Fruit fly (Drosophila melanogaster) whole organism, wandering third instar larva: ENCODE measurements around the gene CG7156.

Source experiments
- Abd-B ChIP-seq: fragments of >200 bp; optimal IDR thresholded peaks from 2 replicates; lab custom pipeline; 2017; ENCODE audit warnings: missing biosample characterization, missing genetic modification characterization
- CG32264 ChIP-seq: fragments of 200-800 bp; sonication (Bioruptor generic); optimal IDR thresholded peaks from 2 replicates; lab custom pipeline; 2016; ENCODE audit warnings: missing biosample characterization, missing genetic modification characterization
- Dif ChIP-seq: fragments of 200-275, 200-300 bp; sonication (Bioruptor generic); optimal IDR thresholded peaks from 2 replicates; lab custom pipeline; 2018; ENCODE audit warnings: missing biosample characterization, missing genetic modification characterization; ENCODE audit not compliant: partially characterized antibody
- HLH106 ChIP-seq: fragments of 200-800 bp; optimal IDR thresholded peaks from 3 replicates; lab custom pipeline; 2019; ENCODE audit warnings: missing biosample characterization, mild to moderate bottlenecking, missing genetic modification characterization, moderate library complexity
- Jra ChIP-seq: sonication (Bioruptor generic); optimal IDR thresholded peaks from 2 replicates; lab custom pipeline; 2016; ENCODE audit warnings: missing biosample characterization, missing genetic modification characterization
- Rel ChIP-seq, 2 experiments: fragments of 200-800 bp; sonication (Bioruptor generic) in 1 of 2; optimal IDR thresholded peaks; 2 replicates in 1 of 2; 3 replicates in 1 of 2; lab custom pipeline; 2016 to 2019; ENCODE audit warnings: mild to moderate bottlenecking in 2 of 2, missing biosample characterization in 2 of 2, missing genetic modification characterization in 2 of 2, moderate library complexity in 1 of 2
- Vsx2 ChIP-seq: fragments of 200-300, 225-300 bp; sonication (Bioruptor generic); optimal IDR thresholded peaks from 2 replicates; lab custom pipeline; 2018; ENCODE audit warnings: missing biosample characterization, missing genetic modification characterization; ENCODE audit not compliant: partially characterized antibody
- br ChIP-seq: fragments of 200-800 bp; sonication (Bioruptor generic); optimal IDR thresholded peaks from 2 replicates; lab custom pipeline; 2016; ENCODE audit warnings: missing biosample characterization, missing genetic modification characterization
- dmrt93B ChIP-seq: fragments of 200-800 bp; sonication (Bioruptor generic); optimal IDR thresholded peaks from 2 replicates; lab custom pipeline; 2018; ENCODE audit warnings: missing biosample characterization, mild to moderate bottlenecking, missing genetic modification characterization
- h ChIP-seq: fragments of 200-800 bp; sonication (Bioruptor generic); optimal IDR thresholded peaks from 3 replicates; lab custom pipeline; 2016; ENCODE audit warnings: missing biosample characterization, mild to moderate bottlenecking, missing genetic modification characterization
- psq ChIP-seq: fragments of 200-800 bp; sonication (Bioruptor generic); optimal IDR thresholded peaks from 3 replicates; lab custom pipeline; 2017; ENCODE audit warnings: missing biosample characterization, mild to moderate bottlenecking, missing genetic modification characterization, moderate library complexity
- sage ChIP-seq: fragments of 200-800 bp; sonication (Bioruptor generic); optimal IDR thresholded peaks from 2 replicates; lab custom pipeline; 2016; ENCODE audit warnings: missing biosample characterization, mild to moderate bottlenecking, missing genetic modification characterization
- usp ChIP-seq: fragments of >200 bp; optimal IDR thresholded peaks from 2 replicates; lab custom pipeline; 2017; ENCODE audit warnings: missing biosample characterization, missing genetic modification characterization

dm6 chr3R:18198518-18199118, 43.3 kb downstream of the CG7156 start:
- peak; percentile 96 for TF ChIP-seq Vsx2 (GFP tag; lab: Kevin White, UChicago)
- peak; percentile 65 for TF ChIP-seq sage (GFP tag; lab: Kevin White, UChicago)
- peak; percentile 80 for TF ChIP-seq Rel (GFP tag; optimal IDR thresholded peaks at IDR 0.05; lab: Kevin White, UChicago)
- TF ChIP-seq Rel (tag; optimal IDR thresholded peaks at IDR 0.05; lab: Kevin White, UChicago), result no peak
- TF ChIP-seq psq, result no peak
- peak; percentile 99 for TF ChIP-seq Dif (GFP tag; lab: Kevin White, UChicago)
- peak; percentile 80 for TF ChIP-seq h (GFP tag; lab: Kevin White, UChicago)
- TF ChIP-seq dmrt93B, result no peak
- TF ChIP-seq Abd-B (GFP tag; lab: Kevin White, UChicago), result no peak
- TF ChIP-seq CG32264, result peak; percentile 8
- peak; percentile 63 for TF ChIP-seq Jra (GFP tag; lab: Kevin White, UChicago)
- peak; percentile 57 for TF ChIP-seq br
- TF ChIP-seq HLH106, result peak; percentile 10
- no peak for TF ChIP-seq usp (GFP tag; lab: Kevin White, UChicago)
